Worm (Caenorhabditis elegans) whole organism, L1 larva: Measurements from ENCODE around the gene sre-49.

Experiments
- alr-1 ChIP-seq: fragments of 200-800 bp; sonication (Bioruptor generic); optimal IDR thresholded peaks from 2 replicates; lab custom pipeline; 2018; ENCODE audit warnings: borderline replicate concordance, mild to moderate bottlenecking, missing genetic modification characterization, missing compliant biosample characterization
- ama-1 ChIP-seq: fragments of 150-350 bp; optimal IDR thresholded peaks from 2 replicates; lab custom pipeline; 2014
- blmp-1 ChIP-seq: fragments of 150-350 bp; optimal IDR thresholded peaks from 2 replicates; lab custom pipeline; 2014; ENCODE audit warnings: missing biosample characterization, missing genetic modification characterization
- ceh-8 ChIP-seq: fragments of 200-800 bp; sonication (Bioruptor generic); optimal IDR thresholded peaks from 2 replicates; lab custom pipeline; 2018; ENCODE audit warnings: mild to moderate bottlenecking, missing genetic modification characterization, moderate library complexity, missing compliant biosample characterization
- ceh-90 ChIP-seq: sonication (generic microtip); optimal IDR thresholded peaks from 2 replicates; lab custom pipeline; 2016; ENCODE audit warnings: missing genetic modification characterization, missing compliant biosample characterization
- dsc-1 ChIP-seq: sonication (generic microtip); optimal IDR thresholded peaks from 2 replicates; lab custom pipeline; 2016; ENCODE audit warnings: mild to moderate bottlenecking, missing genetic modification characterization, missing compliant biosample characterization
- efl-1 ChIP-seq, 4 experiments: fragments of 150-350 bp; optimal IDR thresholded peaks in 3 of 4; peaks in 1 of 4; 1 replicate in 1 of 4; 2 replicates in 3 of 4; lab custom pipeline; 2014; ENCODE audit warnings: missing biosample characterization in 2 of 4, missing genetic modification characterization in 2 of 4, missing genetic modification reagents in 2 of 4
- egl-27 ChIP-seq, 2 experiments: fragments of 150-350 bp in 1 of 2; sonication (generic microtip); optimal IDR thresholded peaks; 3 replicates each; lab custom pipeline; 2017 to 2018; ENCODE audit warnings: missing biosample characterization in 2 of 2, missing genetic modification characterization in 2 of 2, missing genetic modification reagents in 2 of 2
- elt-2 ChIP-seq: sonication (generic microtip); optimal IDR thresholded peaks from 2 replicates; lab custom pipeline; 2016; ENCODE audit warnings: missing genetic modification characterization, mild to moderate bottlenecking, inconsistent platforms, missing compliant biosample characterization, missing genetic modification reagents
- elt-3 ChIP-seq, 6 experiments: fragments of 150-350 bp in 1 of 6; sonication (generic microtip); optimal IDR thresholded peaks; 2 replicates each; lab custom pipeline; 2017 to 2018; ENCODE audit warnings: missing biosample characterization in 6 of 6, missing genetic modification characterization in 6 of 6, inconsistent platforms in 1 of 6
- ets-5 ChIP-seq: fragments of 200-800 bp; sonication (Bioruptor generic); IDR thresholded peaks from 2 replicates; pipeline ENCODE4 v1.3.6; 2022; ENCODE audit warnings: missing genetic modification characterization, missing compliant biosample characterization
- fkh-8 ChIP-seq: sonication (generic microtip); optimal IDR thresholded peaks from 2 replicates; lab custom pipeline; 2016; ENCODE audit warnings: mild to moderate bottlenecking, missing genetic modification characterization, missing compliant biosample characterization
- hlh-17 ChIP-seq: fragments of 200-800 bp; sonication (Bioruptor generic); optimal IDR thresholded peaks from 2 replicates; lab custom pipeline; 2018; ENCODE audit warnings: missing genetic modification characterization, mild to moderate bottlenecking, missing compliant biosample characterization, moderate library complexity, borderline replicate concordance
- hpl-2 ChIP-seq: fragments of 150-350 bp; optimal IDR thresholded peaks from 2 replicates; lab custom pipeline; 2014; ENCODE audit warnings: missing biosample characterization, missing genetic modification reagents, missing genetic modification characterization
- lin-13 ChIP-seq: fragments of 150-350 bp; optimal IDR thresholded peaks from 2 replicates; lab custom pipeline; 2014; ENCODE audit warnings: missing biosample characterization, missing genetic modification reagents, missing genetic modification characterization
- lin-14 ChIP-seq: fragments of 200-800 bp; sonication (Bioruptor generic); optimal IDR thresholded peaks from 2 replicates; lab custom pipeline; 2018; ENCODE audit warnings: mild to moderate bottlenecking, missing genetic modification characterization, moderate library complexity, missing compliant biosample characterization
- lin-15B ChIP-seq: fragments of 150-350 bp; sonication (generic microtip); optimal IDR thresholded peaks from 3 replicates; lab custom pipeline; 2014; ENCODE audit warnings: missing biosample characterization, missing genetic modification characterization
- lin-35 ChIP-seq, 2 experiments: fragments of 150-350 bp; optimal IDR thresholded peaks; 2 replicates each; lab custom pipeline; 2014; ENCODE audit warnings: missing biosample characterization in 2 of 2, missing genetic modification characterization in 2 of 2, missing genetic modification reagents in 2 of 2
- lin-39 ChIP-seq: fragments of 150-350 bp; optimal IDR thresholded peaks from 2 replicates; lab custom pipeline; 2014; ENCODE audit warnings: missing biosample characterization, missing genetic modification reagents, missing genetic modification characterization
- lir-3 ChIP-seq: sonication (generic microtip); optimal IDR thresholded peaks from 2 replicates; lab custom pipeline; 2016; ENCODE audit warnings: mild to moderate bottlenecking, missing genetic modification characterization, moderate library complexity, missing compliant biosample characterization; ENCODE audit not compliant: poor library complexity
- mef-2 ChIP-seq: fragments of 150-350 bp; optimal IDR thresholded peaks from 2 replicates; lab custom pipeline; 2014; ENCODE audit warnings: missing biosample characterization, missing genetic modification characterization
- nhr-19 ChIP-seq: fragments of 200-800 bp; sonication (Bioruptor generic); conservative IDR thresholded peaks from 2 replicates; pipeline ENCODE4 v1.3.6; 2022; ENCODE audit warnings: missing genetic modification characterization, missing compliant biosample characterization
- nhr-237 ChIP-seq: fragments of 150-350 bp; optimal IDR thresholded peaks from 2 replicates; lab custom pipeline; 2014; ENCODE audit warnings: missing biosample characterization, missing genetic modification characterization
- nhr-28 ChIP-seq: fragments of 150-350 bp; optimal IDR thresholded peaks from 2 replicates; lab custom pipeline; 2014; ENCODE audit warnings: missing biosample characterization, missing genetic modification characterization
- nhr-71 ChIP-seq: sonication (generic microtip); optimal IDR thresholded peaks from 2 replicates; lab custom pipeline; 2016; ENCODE audit warnings: mild to moderate bottlenecking, missing genetic modification characterization, moderate library complexity, missing compliant biosample characterization
- nhr-84 ChIP-seq: sonication (generic microtip); optimal IDR thresholded peaks from 2 replicates; lab custom pipeline; 2017; ENCODE audit warnings: missing biosample characterization, missing genetic modification characterization
- nhr-85 ChIP-seq: sonication (generic microtip); peaks from one replicate; lab custom pipeline; 2016; ENCODE audit warnings: missing genetic modification characterization, inconsistent platforms, missing compliant biosample characterization
- nhr-90 ChIP-seq: sonication (generic microtip); optimal IDR thresholded peaks from 2 replicates; lab custom pipeline; 2016; ENCODE audit warnings: mild to moderate bottlenecking, missing genetic modification characterization, missing compliant biosample characterization; ENCODE audit not compliant: poor library complexity
- pqm-1 ChIP-seq: sonication (generic microtip); optimal IDR thresholded peaks from 3 replicates; lab custom pipeline; 2017; ENCODE audit warnings: missing biosample characterization, missing genetic modification characterization
- rnt-1 ChIP-seq: sonication (generic microtip); optimal IDR thresholded peaks from 2 replicates; lab custom pipeline; 2016; ENCODE audit warnings: mild to moderate bottlenecking, missing genetic modification characterization, moderate library complexity, missing compliant biosample characterization
- skn-1 ChIP-seq: fragments of 150-350 bp; optimal IDR thresholded peaks from 2 replicates; lab custom pipeline; 2014; ENCODE audit warnings: missing biosample characterization, missing genetic modification characterization
- snu-23 ChIP-seq: sonication (generic microtip); optimal IDR thresholded peaks from 2 replicates; lab custom pipeline; 2016; ENCODE audit warnings: missing genetic modification characterization, missing compliant biosample characterization
- sox-4 ChIP-seq: sonication (generic microtip); optimal IDR thresholded peaks from 2 replicates; lab custom pipeline; 2016; ENCODE audit warnings: missing genetic modification characterization, missing compliant biosample characterization
- sup-37 ChIP-seq: fragments of 200-800 bp; sonication (Bioruptor generic); optimal IDR thresholded peaks from 2 replicates; lab custom pipeline; 2018; ENCODE audit warnings: mild to moderate bottlenecking, missing genetic modification characterization, missing compliant biosample characterization
- unc-62 ChIP-seq: fragments of 150-350 bp; optimal IDR thresholded peaks from 2 replicates; lab custom pipeline; 2014; ENCODE audit warnings: missing biosample characterization, missing genetic modification reagents, missing genetic modification characterization
- unc-98 ChIP-seq: fragments of 200-800 bp; sonication (Bioruptor generic); IDR thresholded peaks from 2 replicates; pipeline ENCODE4 v1.3.6; 2022; ENCODE audit warnings: missing genetic modification characterization, missing compliant biosample characterization
- ztf-11 ChIP-seq, 2 experiments: sonication (generic microtip); optimal IDR thresholded peaks; 2 replicates each; lab custom pipeline; 2016 to 2017; ENCODE audit warnings: missing genetic modification characterization in 2 of 2, missing biosample characterization in 1 of 2, missing compliant biosample characterization in 1 of 2

The sre-49 gene

DNA sequence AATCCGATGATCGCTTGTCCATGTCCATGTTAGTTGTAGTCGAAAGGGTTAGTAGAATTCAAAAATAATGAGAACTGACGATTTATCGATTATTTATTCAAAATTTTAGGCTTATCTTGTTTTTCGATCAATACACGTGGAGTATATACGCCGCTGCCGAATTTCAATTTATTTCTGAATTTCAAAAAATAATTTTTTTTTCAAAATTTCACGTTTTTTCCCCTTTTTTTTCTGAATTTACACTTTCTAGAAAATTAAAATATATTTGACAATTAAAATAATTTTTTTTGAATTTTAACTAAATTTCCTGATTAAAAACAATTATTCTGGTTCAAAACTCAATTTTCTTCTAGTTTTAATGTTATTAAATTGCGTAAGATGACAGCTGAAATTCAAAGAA lies 16.3 kb upstream of the sre-49 start, which contains the start of gene C50E10.1:
Gene C50E10.1, minus strand, starts transcription at position 101 of the 400 bp plus-strand sequence.
- TF ChIP-seq nhr-71 (tag; lab: Kevin White, UChicago) (no peak), nhr-90 (tag; lab: Kevin White, UChicago) (no peak), blmp-1 (no peak), skn-1 (no peak), lin-15B (no peak), ama-1 (lab: Kevin White, UChicago) (no peak), lin-13 (GFP tag; lab: Kevin White, UChicago) (no peak), nhr-85 (tag; lab: Kevin White, UChicago) (no peak), sup-37 (GFP tag; lab: Kevin White, UChicago) (no peak), nhr-19 (GFP tag; lab: Robert Waterston, UW) (no peak)

ce11 chrII:12303142-12303541 lies 15.5 kb upstream of the sre-49 start, which contains the start of gene sre-50:
TSS of gene sre-50 (plus strand) at chrII:12303525.
- TF ChIP-seq dsc-1 (tag; lab: Kevin White, UChicago) (no peak), hlh-17 (GFP tag; lab: Kevin White, UChicago) (no peak), efl-1 (optimal IDR thresholded peaks at IDR 0.05; lab: Kevin White, UChicago) (no peak), efl-1 (GFP tag; optimal IDR thresholded peaks at IDR 0.05 in 1 of 2; lab: Kevin White, UChicago) (no peak)

DNA sequence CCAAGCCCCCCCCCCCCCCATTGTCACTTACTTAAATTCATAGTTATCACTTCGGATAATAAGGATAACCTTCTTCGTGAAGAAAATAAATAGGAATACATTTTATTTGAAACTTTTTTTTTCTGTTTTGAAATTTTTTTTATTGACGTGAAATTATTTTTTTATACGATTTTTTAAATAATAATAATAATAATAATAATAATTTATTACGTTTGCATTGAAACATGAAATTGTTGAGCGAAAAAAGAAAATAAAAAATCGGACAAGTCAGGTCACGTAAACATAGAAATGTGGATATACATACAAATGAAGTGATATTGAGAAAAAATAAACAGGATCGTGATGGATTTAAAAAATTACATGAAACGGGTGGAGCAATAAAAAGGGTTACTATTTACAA lies 9.0 kb upstream of the sre-49 start, which contains the start of gene C50E10.2:
Gene C50E10.2, minus strand, starts transcription at position 101 of the 400 bp plus-strand sequence.
- TF ChIP-seq lin-39 (tag; lab: Kevin White, UChicago) = no peak
- no peak for TF ChIP-seq ceh-90 (tag; lab: Kevin White, UChicago)
- TF ChIP-seq ztf-11 (tag; optimal IDR thresholded peaks at IDR 0.05; lab: Kevin White, UChicago) = no peak
- TF ChIP-seq ets-5 (GFP tag; lab: Robert Waterston, UW) = no peak

- TF ChIP-seq elt-3 (tag; optimal IDR thresholded peaks at IDR 0.05; lab: Kevin White, UChicago) (no peak), nhr-237 (tag; lab: Kevin White, UChicago) (no peak), lin-14 (GFP tag; lab: Kevin White, UChicago) (no peak), egl-27 (tag; optimal IDR thresholded peaks at IDR 0.05; lab: Kevin White, UChicago) (no peak), skn-1 (no peak), alr-1 (no peak), nhr-85 (tag; lab: Kevin White, UChicago) (no peak), fkh-8 (tag; lab: Kevin White, UChicago) (no peak), unc-62 (GFP tag; lab: Kevin White, UChicago) (no peak), ceh-8 (no peak), nhr-84 (tag; lab: Kevin White, UChicago) (no peak), lir-3 (tag; lab: Kevin White, UChicago) (no peak), hpl-2 (no peak), pqm-1 (tag; lab: Kevin White, UChicago) (no peak), elt-2 (tag; lab: Kevin White, UChicago) (no peak)
These were observed 7.1 kb upstream of the sre-49 start, which contains the start of gene sre-51 for ce11 chrII:12311560-12311959. TSS of gene sre-51 (plus strand) at chrII:12311860.

DNA sequence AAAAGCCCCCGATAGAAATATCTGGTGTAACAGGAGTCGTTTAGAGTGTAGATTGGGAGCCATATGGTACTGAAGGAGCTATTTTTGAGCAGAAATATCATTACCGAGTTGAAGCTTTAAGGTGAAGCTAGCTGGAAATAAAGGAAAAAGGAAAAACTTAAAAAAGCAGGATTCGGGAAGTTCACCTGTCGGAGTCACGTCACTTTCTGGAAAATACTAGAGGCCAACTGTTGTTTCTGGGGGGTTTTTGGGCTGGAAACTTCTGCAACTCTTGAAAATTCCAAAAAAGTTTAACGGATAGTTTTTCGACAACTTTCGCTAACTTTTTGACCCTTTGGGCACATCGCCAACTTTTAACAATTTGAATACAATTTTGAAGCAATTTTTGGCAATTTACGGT lies 4.7 kb downstream of the sre-49 start, which contains the start of gene sre-53:
Gene sre-53, minus strand, starts transcription at position 101 of the 400 bp plus-strand sequence.
- TF ChIP-seq sox-4 (tag; lab: Kevin White, UChicago) (no peak), rnt-1 (tag; lab: Kevin White, UChicago) (no peak), nhr-90 (tag; lab: Kevin White, UChicago) (no peak), lin-15B (no peak), blmp-1 (no peak), nhr-28 (no peak), snu-23 (GFP tag; lab: Kevin White, UChicago) (no peak), hpl-2 (no peak), lin-35 (GFP tag; optimal IDR thresholded peaks at IDR 0.05; lab: Kevin White, UChicago) (no peak), ceh-90 (tag; lab: Kevin White, UChicago) (no peak), unc-98 (no peak), mef-2 (tag; lab: Kevin White, UChicago) (no peak), skn-1 (no peak)
